Worm (Caenorhabditis elegans) whole organism, young adult: ENCODE results near the gene sec-22.

Experiments used
- F10E7.11 ChIP-seq: sonication (generic microtip); optimal IDR thresholded peaks from 2 replicates; lab custom pipeline; 2017; ENCODE audit warnings: mild to moderate bottlenecking, missing genetic modification characterization, moderate library complexity, missing compliant biosample characterization
- F22D6.2 ChIP-seq: sonication (generic microtip); optimal IDR thresholded peaks from 2 replicates; lab custom pipeline; 2016; ENCODE audit warnings: mild to moderate bottlenecking, missing genetic modification characterization, missing compliant biosample characterization
- F37B4.10 ChIP-seq: fragments of 200-800 bp; sonication (Bioruptor generic); IDR thresholded peaks from 2 replicates; pipeline ENCODE4 v1.3.6; 2022; ENCODE audit warnings: missing genetic modification characterization, missing compliant biosample characterization
- F39B2.1 ChIP-seq: fragments of 200-800 bp; sonication (Bioruptor generic); IDR thresholded peaks from 2 replicates; pipeline ENCODE4 v1.3.6; 2022; ENCODE audit warnings: missing genetic modification reagents, missing genetic modification characterization, missing compliant biosample characterization
- F55B11.4 ChIP-seq: sonication (generic microtip); optimal IDR thresholded peaks from 2 replicates; lab custom pipeline; 2016; ENCODE audit warnings: missing compliant biosample characterization, missing genetic modification characterization, borderline replicate concordance; ENCODE audit not compliant: insufficient read depth
- F57A8.1 ChIP-seq: fragments of 200-800 bp; sonication (Bioruptor generic); optimal IDR thresholded peaks from 2 replicates; lab custom pipeline; 2018; ENCODE audit warnings: mild to moderate bottlenecking, missing genetic modification characterization, moderate library complexity, missing compliant biosample characterization
- F57C9.4 ChIP-seq: sonication (generic microtip); optimal IDR thresholded peaks from 2 replicates; lab custom pipeline; 2017; ENCODE audit warnings: mild to moderate bottlenecking, missing genetic modification characterization, missing compliant biosample characterization
- Y56A3A.18 ChIP-seq: fragments of 200-800 bp; sonication (Bioruptor generic); IDR thresholded peaks from 2 replicates; pipeline ENCODE4 v1.3.6; 2022; ENCODE audit warnings: missing genetic modification reagents, missing genetic modification characterization, missing compliant biosample characterization
- Y79H2A.3 ChIP-seq: fragments of 200-800 bp; sonication (Bioruptor generic); conservative IDR thresholded peaks from 2 replicates; pipeline ENCODE4 v1.3.6; 2022; ENCODE audit warnings: missing genetic modification reagents, missing genetic modification characterization, missing compliant biosample characterization
- akir-1 ChIP-seq: fragments of 200-800 bp; sonication (Bioruptor generic); optimal IDR thresholded peaks from 2 replicates; lab custom pipeline; 2018; ENCODE audit warnings: mild to moderate bottlenecking, missing genetic modification characterization, moderate library complexity, missing compliant biosample characterization
- aptf-2 ChIP-seq: fragments of 200-800 bp; sonication (Bioruptor generic); conservative IDR thresholded peaks from 2 replicates; pipeline ENCODE4 v1.3.6; 2022; ENCODE audit warnings: missing genetic modification reagents, missing genetic modification characterization, missing compliant biosample characterization
- aptf-3 ChIP-seq: fragments of 200-800 bp; sonication (Bioruptor generic); IDR thresholded peaks from 2 replicates; pipeline ENCODE4 v1.3.6; 2022; ENCODE audit warnings: missing genetic modification characterization, missing compliant biosample characterization
- ccch-3 ChIP-seq: fragments of 200-800 bp; sonication (Bioruptor generic); optimal IDR thresholded peaks from 2 replicates; lab custom pipeline; 2018; ENCODE audit warnings: mild to moderate bottlenecking, missing genetic modification characterization, missing compliant biosample characterization
- cebp-1 ChIP-seq, 2 experiments: fragments of 200-800 bp in 1 of 2; sonication (Bioruptor generic) in 1 of 2; sonication (generic microtip) in 1 of 2; IDR thresholded peaks in 1 of 2; optimal IDR thresholded peaks in 1 of 2; 2 replicates each; pipeline versions ENCODE4 v1.3.6 to Lab custom; 2017 to 2022; ENCODE audit warnings: missing compliant biosample characterization in 2 of 2, missing genetic modification characterization in 2 of 2, mild to moderate bottlenecking in 1 of 2, missing genetic modification reagents in 1 of 2, moderate library complexity in 1 of 2
- ceh-58 ChIP-seq: fragments of 200-800 bp; sonication (Bioruptor generic); IDR thresholded peaks from 2 replicates; pipeline ENCODE4 v1.3.6; 2022; ENCODE audit warnings: missing genetic modification characterization, missing compliant biosample characterization
- dox-1 ChIP-seq: fragments of 200-800 bp; sonication (Bioruptor generic); IDR thresholded peaks from 2 replicates; pipeline ENCODE4 v1.3.6; 2022; ENCODE audit warnings: missing genetic modification reagents, missing genetic modification characterization, missing compliant biosample characterization
- dpff-1 ChIP-seq: sonication (generic microtip); optimal IDR thresholded peaks from 2 replicates; lab custom pipeline; 2017; ENCODE audit warnings: mild to moderate bottlenecking, missing genetic modification characterization, missing compliant biosample characterization
- efl-1 ChIP-seq: fragments of 150-350 bp; optimal IDR thresholded peaks from 2 replicates; lab custom pipeline; 2014; ENCODE audit warnings: missing biosample characterization, missing genetic modification reagents, missing genetic modification characterization
- egl-18 ChIP-seq: fragments of 200-800 bp; sonication (Bioruptor generic); IDR thresholded peaks from 2 replicates; pipeline ENCODE4 v1.3.6; 2022; ENCODE audit warnings: missing genetic modification reagents, missing genetic modification characterization, missing compliant biosample characterization
- egl-44 ChIP-seq: fragments of 200-800 bp; sonication (Bioruptor generic); IDR thresholded peaks from 2 replicates; pipeline ENCODE4 v1.3.6; 2022; ENCODE audit warnings: missing genetic modification reagents, missing genetic modification characterization, missing compliant biosample characterization
- egrh-3 ChIP-seq: fragments of 200-800 bp; sonication (Bioruptor generic); IDR thresholded peaks from 2 replicates; pipeline ENCODE4 v1.3.6; 2022; ENCODE audit warnings: missing genetic modification reagents, missing genetic modification characterization, missing compliant biosample characterization
- ets-4 ChIP-seq: fragments of 200-800 bp; sonication (Bioruptor generic); optimal IDR thresholded peaks from 2 replicates; lab custom pipeline; 2018; ENCODE audit warnings: mild to moderate bottlenecking, missing genetic modification characterization, missing compliant biosample characterization
- gei-17 ChIP-seq: fragments of 200-800 bp; sonication (Bioruptor generic); optimal IDR thresholded peaks from 2 replicates; lab custom pipeline; 2018; ENCODE audit warnings: mild to moderate bottlenecking, missing genetic modification characterization, missing compliant biosample characterization
- lag-1 ChIP-seq: fragments of 200-800 bp; sonication (Bioruptor generic); IDR thresholded peaks from 2 replicates; pipeline ENCODE4 v1.3.6; 2022; ENCODE audit warnings: missing genetic modification reagents, missing genetic modification characterization, missing compliant biosample characterization
- let-526 ChIP-seq: fragments of 200-800 bp; sonication (Bioruptor generic); IDR thresholded peaks from 2 replicates; pipeline ENCODE4 v1.3.6; 2022; ENCODE audit warnings: missing genetic modification reagents, missing genetic modification characterization, missing compliant biosample characterization
- lin-35 ChIP-seq, 3 experiments: fragments of 150-350 bp in 2 of 3; sonication (generic microtip) in 1 of 3; optimal IDR thresholded peaks; 2 replicates each; lab custom pipeline; 2014 to 2018; ENCODE audit warnings: missing biosample characterization in 3 of 3, missing genetic modification characterization in 3 of 3, missing genetic modification reagents in 3 of 3
- madf-3 ChIP-seq: fragments of 200-800 bp; sonication (Bioruptor generic); IDR thresholded peaks from 2 replicates; pipeline ENCODE4 v1.3.6; 2022; ENCODE audit warnings: missing genetic modification reagents, missing genetic modification characterization, missing compliant biosample characterization
- mel-28 ChIP-seq: sonication (generic microtip); optimal IDR thresholded peaks from 2 replicates; lab custom pipeline; 2016; ENCODE audit warnings: borderline replicate concordance, mild to moderate bottlenecking, missing genetic modification characterization, missing compliant biosample characterization
- mes-4 ChIP-seq: sonication (generic microtip); optimal IDR thresholded peaks from 2 replicates; lab custom pipeline; 2016; ENCODE audit warnings: missing genotype, missing genetic modification characterization, missing compliant biosample characterization
- mxl-1 ChIP-seq: sonication (generic microtip); optimal IDR thresholded peaks from 2 replicates; lab custom pipeline; 2016; ENCODE audit warnings: missing genetic modification characterization, missing compliant biosample characterization
- nfya-1 ChIP-seq: sonication (generic microtip); optimal IDR thresholded peaks from 2 replicates; lab custom pipeline; 2017; ENCODE audit warnings: antibody characterized with exemption, missing compliant biosample characterization, missing genetic modification characterization, borderline replicate concordance; ENCODE audit not compliant: insufficient read depth
- nfya-2 ChIP-seq: fragments of 200-800 bp; sonication (Bioruptor generic); IDR thresholded peaks from 2 replicates; pipeline ENCODE4 v1.3.6; 2022; ENCODE audit warnings: missing genetic modification reagents, missing genetic modification characterization, missing compliant biosample characterization
- nfyb-1 ChIP-seq: fragments of 200-800 bp; sonication (Bioruptor generic); IDR thresholded peaks from 2 replicates; pipeline ENCODE4 v1.3.6; 2022; ENCODE audit warnings: missing genetic modification reagents, missing genetic modification characterization, missing compliant biosample characterization
- nhr-179 ChIP-seq: sonication (generic microtip); optimal IDR thresholded peaks from 2 replicates; lab custom pipeline; 2016; ENCODE audit warnings: mild to moderate bottlenecking, missing genetic modification characterization, missing compliant biosample characterization
- pha-4 ChIP-seq: fragments of 150-350 bp; sonication (generic microtip); optimal IDR thresholded peaks from 2 replicates; lab custom pipeline; 2014; ENCODE audit warnings: missing biosample characterization, missing genetic modification reagents, missing genetic modification characterization
- rcor-1 ChIP-seq: fragments of 200-800 bp; sonication (Bioruptor generic); IDR thresholded peaks from 2 replicates; pipeline ENCODE4 v1.3.6; 2022; ENCODE audit warnings: missing genetic modification reagents, missing genetic modification characterization, missing compliant biosample characterization
- rec-8 ChIP-seq, 2 experiments: sonication (generic microtip); optimal IDR thresholded peaks; 2 replicates each; lab custom pipeline; 2016; ENCODE audit warnings: mild to moderate bottlenecking in 2 of 2, missing genetic modification characterization in 2 of 2, missing genetic modification reagents in 2 of 2, missing genotype in 2 of 2, missing biosample characterization in 1 of 2, missing compliant biosample characterization in 1 of 2, moderate library complexity in 1 of 2
- rpc-1 ChIP-seq, 2 experiments: fragments of 150-350 bp in 1 of 2; sonication (generic microtip) in 1 of 2; optimal IDR thresholded peaks; 2 replicates each; lab custom pipeline; 2014 to 2018; ENCODE audit warnings: missing biosample characterization in 1 of 2, missing genetic modification characterization in 1 of 2, missing genetic modification reagents in 1 of 2, missing genotype in 1 of 2
- sea-2 ChIP-seq: fragments of 200-800 bp; sonication (Bioruptor generic); IDR thresholded peaks from 2 replicates; pipeline ENCODE4 v1.3.6; 2022; ENCODE audit warnings: missing genetic modification characterization, missing compliant biosample characterization
- sptf-2 ChIP-seq: fragments of 200-800 bp; sonication (Bioruptor generic); optimal IDR thresholded peaks from 2 replicates; lab custom pipeline; 2018; ENCODE audit warnings: mild to moderate bottlenecking, missing genetic modification characterization, missing compliant biosample characterization
- unc-62 ChIP-seq: fragments of 150-350 bp; optimal IDR thresholded peaks from 2 replicates; lab custom pipeline; 2014; ENCODE audit warnings: missing biosample characterization, missing genetic modification reagents, missing genetic modification characterization
- zfh-2 ChIP-seq: fragments of 200-800 bp; sonication (Bioruptor generic); conservative IDR thresholded peaks from 2 replicates; pipeline ENCODE4 v1.3.6; 2022; ENCODE audit warnings: missing genetic modification reagents, missing genetic modification characterization, missing compliant biosample characterization
- zim-3 ChIP-seq: sonication (generic microtip); optimal IDR thresholded peaks from 2 replicates; lab custom pipeline; 2017; ENCODE audit warnings: mild to moderate bottlenecking, missing genetic modification characterization, moderate library complexity, missing compliant biosample characterization
- ztf-18 ChIP-seq: sonication (generic microtip); optimal IDR thresholded peaks from 2 replicates; lab custom pipeline; 2016; ENCODE audit warnings: missing genotype, mild to moderate bottlenecking, missing genetic modification characterization, missing compliant biosample characterization
- ztf-22 ChIP-seq: fragments of 200-800 bp; sonication (Bioruptor generic); optimal IDR thresholded peaks from 2 replicates; lab custom pipeline; 2018; ENCODE audit warnings: mild to moderate bottlenecking, missing genetic modification characterization, moderate library complexity, missing compliant biosample characterization
- ztf-25 ChIP-seq: fragments of 200-800 bp; sonication (Bioruptor generic); IDR thresholded peaks from 2 replicates; pipeline ENCODE4 v1.3.6; 2022; ENCODE audit warnings: missing genetic modification reagents, missing genetic modification characterization, missing compliant biosample characterization
- ztf-26 ChIP-seq: sonication (generic microtip); optimal IDR thresholded peaks from 2 replicates; lab custom pipeline; 2017; ENCODE audit warnings: missing genetic modification characterization, missing compliant biosample characterization
- ztf-3 ChIP-seq: fragments of 200-800 bp; sonication (Bioruptor generic); optimal IDR thresholded peaks from 2 replicates; lab custom pipeline; 2018; ENCODE audit warnings: mild to moderate bottlenecking, missing genetic modification characterization, missing compliant biosample characterization

sec-22 gene

ce11 chrX:1012385-1012866 is 22.9 kb upstream of the sec-22 start:
- TF ChIP-seq cebp-1 (GFP tag; IDR thresholded peaks at IDR 0.05; lab: Robert Waterston, UW) (no peak), cebp-1 (tag; optimal IDR thresholded peaks at IDR 0.05; lab: Kevin White, UChicago) (peak; percentile 57), ztf-3 (no peak), F57A8.1 (GFP tag; lab: Kevin White, UChicago) (no peak), ztf-26 (tag; lab: Kevin White, UChicago) (peak; percentile 36), efl-1 (GFP tag; lab: Kevin White, UChicago) (no peak), egl-18 (GFP tag; lab: Robert Waterston, UW) (no peak), Y56A3A.18 (peak; percentile 78; the same call in 1 of the 2 replicates), egrh-3 (no peak), nfya-1 (tag; lab: Kevin White, UChicago) (no peak), gei-17 (no peak), rpc-1 (optimal IDR thresholded peaks at IDR 0.05; lab: Kevin White, UChicago) (no peak), rpc-1 (tag; optimal IDR thresholded peaks at IDR 0.05; lab: Kevin White, UChicago) (no peak), lin-35 (GFP tag; optimal IDR thresholded peaks at IDR 0.05; lab: Kevin White, UChicago) (no peak), sea-2 (GFP tag; lab: Robert Waterston, UW) (no peak), ccch-3 (GFP tag; lab: Kevin White, UChicago) (no peak), ets-4 (GFP tag; lab: Kevin White, UChicago) (no peak), mes-4 (tag; lab: Kevin White, UChicago) (no peak), zim-3 (tag; lab: Kevin White, UChicago) (no peak), ztf-18 (tag; lab: Kevin White, UChicago) (no peak), sptf-2 (no peak), egl-44 (GFP tag; lab: Robert Waterston, UW) (no peak), aptf-3 (GFP tag; lab: Robert Waterston, UW) (no peak), unc-62 (GFP tag; lab: Kevin White, UChicago) (no peak), rcor-1 (GFP tag; lab: Robert Waterston, UW) (no peak), dox-1 (GFP tag; lab: Robert Waterston, UW) (no peak; the same call in 1 of the 2 replicates), nfya-2 (GFP tag; lab: Robert Waterston, UW) (no peak), ceh-58 (GFP tag; lab: Robert Waterston, UW) (0 out of 2 replicates have a peak, but pooled peaks have one; percentile 3), aptf-2 (GFP tag; lab: Robert Waterston, UW) (no peak), rec-8 (tag; optimal IDR thresholded peaks at IDR 0.05; lab: Kevin White, UChicago) (no peak), Y79H2A.3 (GFP tag; lab: Robert Waterston, UW) (no peak), F22D6.2 (no peak), mel-28 (tag; lab: Kevin White, UChicago) (no peak), lag-1 (GFP tag; lab: Robert Waterston, UW) (no peak), F37B4.10 (GFP tag; lab: Robert Waterston, UW) (no peak), zfh-2 (GFP tag; lab: Robert Waterston, UW) (no peak), let-526 (no peak), nhr-179 (no peak), mxl-1 (tag; lab: Kevin White, UChicago) (no peak), F55B11.4 (tag; lab: Kevin White, UChicago) (no peak), nfyb-1 (GFP tag; lab: Robert Waterston, UW) (peak; percentile 80), pha-4 (tag; lab: Kevin White, UChicago) (no peak), akir-1 (no peak), ztf-25 (GFP tag; lab: Robert Waterston, UW) (no peak), F39B2.1 (GFP tag; lab: Robert Waterston, UW) (no peak), dpff-1 (tag; lab: Kevin White, UChicago) (no peak), madf-3 (GFP tag; lab: Robert Waterston, UW) (0 out of 2 replicates have a peak, but pooled peaks have one; percentile 57), ztf-22 (GFP tag; lab: Kevin White, UChicago) (peak; percentile 35), F10E7.11 (tag; lab: Kevin White, UChicago) (peak; percentile 7), F57C9.4 (tag; lab: Kevin White, UChicago) (no peak)
